Fruit fly (Drosophila melanogaster) whole organism, embryonic: ENCODE data around the gene dpr10.
A peak's percentile ranks its signal among the peaks of the same experiment; 100 is the strongest.

ENCODE experiments used
- ATbp ChIP-seq: fragments of 200-800 bp; sonication (Bioruptor generic); optimal IDR thresholded peaks from 2 replicates; lab custom pipeline; 2017; ENCODE audit warnings: missing biosample characterization, mild to moderate bottlenecking, missing genetic modification characterization, missing genetic modification reagents
- Bteb2 ChIP-seq: fragments of 200-800 bp; sonication (Bioruptor generic); optimal IDR thresholded peaks from 2 replicates; lab custom pipeline; 2016; ENCODE audit warnings: missing biosample characterization, missing genetic modification characterization
- CG11456 ChIP-seq: fragments of 200-800 bp; sonication (Bioruptor generic); IDR thresholded peaks from 3 replicates; pipeline ENCODE4 v1.3.6; 2022; ENCODE audit warnings: missing biosample characterization, missing genetic modification characterization
- CG12104 ChIP-seq: fragments of 200-800 bp; sonication (Bioruptor generic); optimal IDR thresholded peaks from 3 replicates; lab custom pipeline; 2016; ENCODE audit warnings: missing biosample characterization, missing genetic modification characterization
- CG12659 ChIP-seq: fragments of 200-800 bp; sonication (Bioruptor generic); optimal IDR thresholded peaks from 3 replicates; lab custom pipeline; 2017; ENCODE audit warnings: mild to moderate bottlenecking, missing biosample characterization, missing genetic modification reagents, missing genetic modification characterization
- CG12942 ChIP-seq: fragments of 200-800 bp; sonication (Bioruptor generic); optimal IDR thresholded peaks from 3 replicates; lab custom pipeline; 2016; ENCODE audit warnings: missing biosample characterization, missing genetic modification characterization
- CG16815 ChIP-seq: fragments of 200-800 bp; sonication (Bioruptor generic); optimal IDR thresholded peaks from 3 replicates; lab custom pipeline; 2017; ENCODE audit warnings: missing biosample characterization, mild to moderate bottlenecking, missing genetic modification characterization
- CG2129 ChIP-seq: fragments of 200-800 bp; sonication (Bioruptor generic); IDR thresholded peaks from 2 replicates; pipeline ENCODE4 v1.3.6; 2022; ENCODE audit warnings: missing biosample characterization, missing genetic modification characterization; ENCODE audit not compliant: partially characterized antibody
- CG2199 ChIP-seq: fragments of 200-800 bp; sonication (Bioruptor generic); IDR thresholded peaks from 3 replicates; pipeline ENCODE4 v1.3.6; 2022; ENCODE audit warnings: missing biosample characterization, missing genetic modification characterization
- CG2678 ChIP-seq: fragments of 200-800 bp; sonication (Bioruptor generic); optimal IDR thresholded peaks from 3 replicates; lab custom pipeline; 2019; ENCODE audit warnings: missing biosample characterization, mild to moderate bottlenecking, missing genetic modification characterization, moderate library complexity
- CG32532 ChIP-seq: fragments of 200-800 bp; sonication (Bioruptor generic); IDR thresholded peaks from 2 replicates; pipeline ENCODE4 v1.3.6; 2022; ENCODE audit warnings: missing biosample characterization, missing genetic modification characterization
- CG3726 ChIP-seq: fragments of 200-800 bp; sonication (Bioruptor generic); IDR thresholded peaks from 3 replicates; pipeline ENCODE4, ENCODE4 v1.3.6; 2022; ENCODE audit warnings: missing biosample characterization, missing genetic modification characterization
- CG6813 ChIP-seq: fragments of 200-800 bp; sonication (Bioruptor generic); optimal IDR thresholded peaks from 2 replicates; lab custom pipeline; 2017; ENCODE audit warnings: missing biosample characterization, missing genetic modification characterization, mild to moderate bottlenecking, moderate library complexity, missing genetic modification reagents
- CG9932 ChIP-seq: fragments of 200-800 bp; sonication (Bioruptor generic); IDR thresholded peaks from 2 replicates; pipeline ENCODE4 v1.3.6; 2022; ENCODE audit warnings: missing biosample characterization, missing genetic modification characterization
- Dek ChIP-seq: fragments of 200-800 bp; sonication (Bioruptor generic); optimal IDR thresholded peaks from 3 replicates; lab custom pipeline; 2019; ENCODE audit warnings: missing biosample characterization, mild to moderate bottlenecking, missing genetic modification characterization, moderate library complexity
- HHEX ChIP-seq: fragments of 200-800 bp; sonication (Bioruptor generic); optimal IDR thresholded peaks from 3 replicates; lab custom pipeline; 2017; ENCODE audit warnings: missing biosample characterization, mild to moderate bottlenecking, missing genetic modification characterization, missing genetic modification reagents
- HLH4C ChIP-seq: fragments of 200-800 bp; sonication (Bioruptor generic); IDR thresholded peaks from 3 replicates; pipeline ENCODE4 v1.3.6; 2022; ENCODE audit warnings: missing biosample characterization, missing genetic modification characterization; ENCODE audit not compliant: partially characterized antibody
- HLH54F ChIP-seq: fragments of 200-800 bp; sonication (Bioruptor generic); optimal IDR thresholded peaks from 3 replicates; lab custom pipeline; 2016; ENCODE audit warnings: missing biosample characterization, missing genetic modification characterization
- Hr51 ChIP-seq, 2 experiments: fragments of 200-800 bp; sonication (Bioruptor generic); optimal IDR thresholded peaks; 2 replicates in 1 of 2; 3 replicates in 1 of 2; lab custom pipeline; 2016 to 2018; ENCODE audit warnings: missing biosample characterization in 2 of 2, missing genetic modification characterization in 2 of 2, mild to moderate bottlenecking in 1 of 2, moderate library complexity in 1 of 2
- Oaz ChIP-seq: fragments of 200-800 bp; sonication (Bioruptor generic); IDR thresholded peaks from 2 replicates; pipeline ENCODE4 v1.3.6; 2022; ENCODE audit warnings: missing biosample characterization, missing genetic modification characterization
- PHDP ChIP-seq: fragments of 200-800 bp; sonication (Bioruptor generic); optimal IDR thresholded peaks from 3 replicates; lab custom pipeline; 2018; ENCODE audit warnings: missing biosample characterization, mild to moderate bottlenecking, missing genetic modification characterization, moderate library complexity
- Ptx1 ChIP-seq: fragments of 200-800 bp; sonication (Bioruptor generic); IDR thresholded peaks from 2 replicates; pipeline ENCODE4 v1.3.6; 2022; ENCODE audit warnings: missing biosample characterization, missing genetic modification characterization
- Rfx ChIP-seq: fragments of 200-800 bp; sonication (Bioruptor generic); IDR thresholded peaks from 2 replicates; pipeline ENCODE4 v1.3.6; 2022; ENCODE audit warnings: missing biosample characterization, missing genetic modification characterization
- Stat92E ChIP-seq, 3 experiments: fragments of >200 bp in 2 of 3; fragments of 200-800 bp in 1 of 3; sonication (Bioruptor generic) in 1 of 3; optimal IDR thresholded peaks; 2 replicates each; lab custom pipeline; 2017 to 2019; ENCODE audit warnings: missing biosample characterization in 3 of 3, missing genetic modification characterization in 3 of 3, mild to moderate bottlenecking in 1 of 3, moderate library complexity in 1 of 3
- Xrp1 ChIP-seq: fragments of 200-800 bp; sonication (Bioruptor generic); IDR thresholded peaks from 2 replicates; pipeline ENCODE4 v1.3.6; 2022; ENCODE audit warnings: missing biosample characterization, missing genetic modification characterization
- ap ChIP-seq: fragments of 200-800 bp; sonication (Bioruptor generic); IDR thresholded peaks from 2 replicates; pipeline ENCODE4 v1.3.6; 2022; ENCODE audit warnings: missing biosample characterization, missing genetic modification characterization
- ase ChIP-seq: fragments of 200-800 bp; sonication (Bioruptor generic); IDR thresholded peaks from 3 replicates; pipeline ENCODE4 v1.3.6; 2022; ENCODE audit warnings: missing biosample characterization, missing genetic modification characterization
- caup ChIP-seq: fragments of 200-800 bp; sonication (Bioruptor generic); optimal IDR thresholded peaks from 3 replicates; lab custom pipeline; 2017; ENCODE audit warnings: missing biosample characterization, mild to moderate bottlenecking, missing genetic modification characterization, moderate library complexity; ENCODE audit not compliant: severe bottlenecking
- fru ChIP-seq: fragments of >200 bp; optimal IDR thresholded peaks from 2 replicates; lab custom pipeline; 2017
- gce ChIP-seq: fragments of 200-800 bp; sonication (Bioruptor generic); IDR thresholded peaks from 3 replicates; pipeline ENCODE4 v1.3.6; 2022; ENCODE audit warnings: missing biosample characterization, missing genetic modification characterization
- hb ChIP-seq: fragments of 200-800 bp; sonication (Bioruptor generic); IDR thresholded peaks from 3 replicates; pipeline ENCODE4 v1.3.6; 2022; ENCODE audit warnings: missing biosample characterization, missing genetic modification characterization; ENCODE audit not compliant: partially characterized antibody
- ind ChIP-seq: fragments of 200-800 bp; sonication (Bioruptor generic); optimal IDR thresholded peaks from 3 replicates; lab custom pipeline; 2016; ENCODE audit warnings: missing biosample characterization, missing genetic modification characterization
- mirr ChIP-seq: fragments of 200-800 bp; sonication (Bioruptor generic); optimal IDR thresholded peaks from 3 replicates; lab custom pipeline; 2018; ENCODE audit warnings: missing biosample characterization, mild to moderate bottlenecking, missing genetic modification characterization
- nom ChIP-seq: fragments of 200-800 bp; sonication (Bioruptor generic); optimal IDR thresholded peaks from 2 replicates; lab custom pipeline; 2017; ENCODE audit warnings: missing biosample characterization, missing genetic modification characterization, mild to moderate bottlenecking, moderate library complexity, missing genetic modification reagents
- onecut ChIP-seq: fragments of 200-800 bp; sonication (Bioruptor generic); IDR thresholded peaks from 2 replicates; pipeline ENCODE4 v1.3.6; 2022; ENCODE audit warnings: missing biosample characterization, missing genetic modification characterization
- peb ChIP-seq: fragments of 200-800 bp; sonication (Bioruptor generic); IDR thresholded peaks from 2 replicates; pipeline ENCODE4 v1.3.6; 2022; ENCODE audit warnings: missing biosample characterization, missing genetic modification characterization
- prd ChIP-seq, 3 experiments: fragments of >200 bp in 2 of 3; fragments of 200-800 bp in 1 of 3; sonication (Bioruptor generic) in 1 of 3; optimal IDR thresholded peaks in 2 of 3; IDR thresholded peaks in 1 of 3; 2 replicates in 2 of 3; 3 replicates in 1 of 3; pipeline versions ENCODE4 v1.3.6 to Lab custom; 2017 to 2022; ENCODE audit warnings: missing biosample characterization in 1 of 3, missing genetic modification characterization in 1 of 3
- row ChIP-seq: fragments of 200-800 bp; sonication (Bioruptor generic); IDR thresholded peaks from 3 replicates; pipeline ENCODE4 v1.3.6; 2022; ENCODE audit warnings: missing biosample characterization, missing genetic modification characterization
- sim ChIP-seq: fragments of 200-800 bp; sonication (Bioruptor generic); IDR thresholded peaks from 2 replicates; pipeline ENCODE4 v1.3.6; 2022; ENCODE audit warnings: missing biosample characterization, missing genetic modification characterization
- ssp ChIP-seq: fragments of 200-800 bp; sonication (Bioruptor generic); IDR thresholded peaks from 2 replicates; pipeline ENCODE4 v1.3.6; 2022; ENCODE audit warnings: missing biosample characterization, missing genetic modification characterization
- trem ChIP-seq: fragments of 200-800 bp; optimal IDR thresholded peaks from 3 replicates; lab custom pipeline; 2019; ENCODE audit warnings: missing biosample characterization, mild to moderate bottlenecking, missing genetic modification characterization, moderate library complexity
- trh ChIP-seq: fragments of 200-800 bp; sonication (Bioruptor generic); optimal IDR thresholded peaks from 2 replicates; lab custom pipeline; 2016; ENCODE audit warnings: missing biosample characterization, missing genetic modification characterization
- zen ChIP-seq: fragments of 200-800 bp; sonication (Bioruptor generic); optimal IDR thresholded peaks from 3 replicates; lab custom pipeline; 2018; ENCODE audit warnings: missing biosample characterization, mild to moderate bottlenecking, missing genetic modification characterization, moderate library complexity

Gene dpr10

DNA sequence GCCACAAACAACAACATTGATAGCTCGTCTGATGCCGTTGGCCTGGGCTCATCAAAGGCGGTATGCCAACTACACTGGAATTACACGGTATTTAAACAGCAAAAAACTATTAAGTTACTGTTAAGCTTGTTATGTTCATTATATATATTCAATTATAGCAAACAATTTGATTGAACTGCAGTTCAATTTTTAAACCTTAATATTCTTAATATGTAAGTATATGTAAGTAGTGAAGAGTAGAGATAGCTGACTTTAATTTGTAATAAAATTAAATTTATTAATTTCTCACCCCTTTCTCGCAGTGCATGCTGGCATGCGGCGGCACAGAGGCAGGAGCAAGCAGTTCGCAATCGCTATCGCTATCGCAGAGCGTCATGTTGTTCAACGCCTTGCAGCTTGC lies 75.5 kb downstream of the dpr10 start (continued):
- TF ChIP-seq Bteb2 (GFP tag; lab: Kevin White, UChicago) (no peak), CG3726 (no peak), Xrp1 (GFP tag; lab: Robert Waterston, UW) (no peak), hb (GFP tag; lab: Robert Waterston, UW) (no peak), CG32532 (no peak), HHEX (no peak), peb (no peak), ap (GFP tag; lab: Robert Waterston, UW) (no peak), CG2678 (tag; lab: Kevin White, UChicago) (peak; percentile 42), CG12104 (peak; percentile 17), CG2129 (GFP tag; lab: Robert Waterston, UW) (no peak), Dek (tag; lab: Kevin White, UChicago) (no peak), nom (no peak), onecut (no peak), ATbp (GFP tag; lab: Kevin White, UChicago) (no peak), ssp (no peak), prd (optimal IDR thresholded peaks at IDR 0.05; lab: Kevin White, UChicago) (no peak), prd (GFP tag; IDR thresholded peaks at IDR 0.05; lab: Robert Waterston, UW) (peak; percentile 16; the same call in 1 of the 3 replicates), Rfx (GFP tag; lab: Robert Waterston, UW) (peak; percentile 26; the same call in 1 of the 2 replicates), Stat92E (GFP tag; optimal IDR thresholded peaks at IDR 0.05; lab: Kevin White, UChicago) (no peak), Ptx1 (GFP tag; lab: Robert Waterston, UW) (peak; percentile 51; the same call in 1 of the 2 replicates), CG2199 (no peak), trh (GFP tag; lab: Kevin White, UChicago) (no peak), caup (no peak), ase (GFP tag; lab: Robert Waterston, UW) (0 out of 3 replicates have a peak, but pooled peaks have one; percentile 25), PHDP (tag; lab: Kevin White, UChicago) (peak; percentile 24), CG6813 (no peak), HLH54F (GFP tag; lab: Kevin White, UChicago) (no peak), Hr51 (GFP tag; optimal IDR thresholded peaks at IDR 0.05; lab: Kevin White, UChicago) (peak in 1 of 2 experiments; percentile 22), CG12942 (GFP tag; lab: Kevin White, UChicago) (no peak)

DNA sequence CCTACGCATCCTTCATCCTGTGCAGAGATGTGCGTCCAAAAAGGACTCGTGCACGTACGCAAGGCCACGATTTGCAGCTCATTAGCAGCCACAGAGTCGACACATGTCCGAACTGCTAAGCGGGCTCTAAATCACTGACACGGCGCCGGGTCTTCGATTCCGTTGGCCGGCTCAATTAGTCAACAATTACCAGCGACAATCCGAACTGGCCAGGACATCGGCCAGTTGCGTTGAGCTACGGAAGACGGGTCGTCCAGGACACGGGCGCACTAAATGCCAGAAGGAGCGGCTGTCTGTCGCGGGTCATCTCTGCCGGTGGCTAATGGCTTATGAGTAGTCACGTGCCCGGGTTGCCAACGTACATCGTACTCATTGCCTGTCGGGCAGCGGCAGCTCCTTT lies 80.1 kb downstream of the dpr10 start:
- TF ChIP-seq CG11456 (GFP tag; lab: Robert Waterston, UW) (0 out of 3 replicates have a peak, but pooled peaks have one; percentile 54), zen (tag; lab: Kevin White, UChicago) (peak; percentile 64), CG12659 (no peak), ind (GFP tag; lab: Kevin White, UChicago) (no peak), CG9932 (GFP tag; lab: Robert Waterston, UW) (0 out of 2 replicates have a peak, but pooled peaks have one; percentile 19)

DNA sequence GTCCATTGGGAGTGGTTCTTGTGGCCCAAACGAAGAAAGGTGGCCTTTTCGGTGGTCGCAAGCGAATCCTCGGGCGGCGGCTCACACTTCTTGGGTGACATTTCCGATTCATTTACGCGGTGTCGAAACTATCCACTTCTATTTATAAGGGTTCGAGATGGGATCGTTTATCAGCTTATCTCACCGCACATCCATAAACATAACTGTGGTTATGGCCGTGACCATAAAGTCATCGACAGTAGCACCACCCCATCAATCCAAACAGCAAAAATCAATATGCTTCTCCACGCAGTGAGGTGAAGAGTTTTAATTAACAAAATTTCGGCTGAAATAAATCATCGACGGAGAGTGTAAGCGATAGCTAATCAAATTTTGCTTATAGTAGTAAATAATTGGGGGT lies 85.1 kb downstream of the dpr10 start, which contains the start of gene CG42826:
Gene CG42826, minus strand, starts transcription at position 101 of the 400 bp plus-strand sequence.
- no peak for TF ChIP-seq mirr
- TF ChIP-seq row = no peak
- no peak for TF ChIP-seq trem (tag; lab: Kevin White, UChicago)
- no peak for TF ChIP-seq CG16815
- TF ChIP-seq fru (lab: Kevin White, UChicago) = no peak
- no peak for TF ChIP-seq gce (GFP tag; lab: Robert Waterston, UW)
- TF ChIP-seq Oaz (GFP tag; lab: Robert Waterston, UW) = no peak
- no peak for TF ChIP-seq HLH4C (GFP tag; lab: Robert Waterston, UW)
- no peak for TF ChIP-seq sim (GFP tag; lab: Robert Waterston, UW)
